Fruit fly (Drosophila melanogaster) whole organism, embryonic: ENCODE results near the gene CG15012.

ENCODE experiments used
- Adf1 ChIP-seq: fragments of 200-800 bp; sonication (Bioruptor generic); IDR thresholded peaks from 2 replicates; pipeline ENCODE4 v1.3.6; 2022; ENCODE audit warnings: missing biosample characterization, missing genetic modification characterization
- Blimp-1 ChIP-seq: fragments of 200-800 bp; sonication (Bioruptor generic); optimal IDR thresholded peaks from 3 replicates; lab custom pipeline; 2018; ENCODE audit warnings: missing biosample characterization, missing genetic modification characterization, mild to moderate bottlenecking, moderate library complexity, missing genetic modification reagents
- BtbVII ChIP-seq: fragments of 200-800 bp; sonication (Bioruptor generic); optimal IDR thresholded peaks from 3 replicates; lab custom pipeline; 2017; ENCODE audit warnings: missing biosample characterization, mild to moderate bottlenecking, missing genetic modification characterization
- CG10267 ChIP-seq: fragments of 200-800 bp; sonication (Bioruptor generic); optimal IDR thresholded peaks from 2 replicates; lab custom pipeline; 2018; ENCODE audit warnings: missing biosample characterization, mild to moderate bottlenecking, missing genetic modification characterization, moderate library complexity
- CG10321 ChIP-seq: fragments of 200-800 bp; sonication (Bioruptor generic); IDR thresholded peaks from 2 replicates; pipeline ENCODE4 v1.3.6; 2022; ENCODE audit warnings: missing biosample characterization, missing genetic modification characterization
- CG10366 ChIP-seq: fragments of 200-800 bp; sonication (Bioruptor generic); IDR thresholded peaks from 2 replicates; pipeline ENCODE4 v1.3.6; 2022; ENCODE audit warnings: missing biosample characterization, missing genetic modification characterization
- CG10654 ChIP-seq: fragments of 200-800 bp; sonication (Bioruptor generic); optimal IDR thresholded peaks from 2 replicates; lab custom pipeline; 2016; ENCODE audit warnings: missing biosample characterization, missing genetic modification characterization
- CG13296 ChIP-seq: fragments of 200-800 bp; sonication (Bioruptor generic); optimal IDR thresholded peaks from 3 replicates; lab custom pipeline; 2018; ENCODE audit warnings: missing biosample characterization, mild to moderate bottlenecking, missing genetic modification characterization
- CG13424 ChIP-seq: fragments of 200-800 bp; sonication (Bioruptor generic); optimal IDR thresholded peaks from 2 replicates; lab custom pipeline; 2019; ENCODE audit warnings: missing biosample characterization, mild to moderate bottlenecking, missing genetic modification characterization, moderate library complexity
- CG14965 ChIP-seq: fragments of 200-800 bp; sonication (Bioruptor generic); optimal IDR thresholded peaks from 2 replicates; lab custom pipeline; 2016; ENCODE audit warnings: missing biosample characterization, missing genetic modification characterization, borderline replicate concordance
- CG15696 ChIP-seq: fragments of 200-800 bp; sonication (Bioruptor generic); optimal IDR thresholded peaks from 2 replicates; lab custom pipeline; 2019; ENCODE audit warnings: missing biosample characterization, mild to moderate bottlenecking, missing genetic modification characterization, moderate library complexity
- CG17186 ChIP-seq: fragments of 200-800 bp; sonication (Bioruptor generic); optimal IDR thresholded peaks from 3 replicates; lab custom pipeline; 2017; ENCODE audit warnings: missing biosample characterization, missing genetic modification reagents, missing genetic modification characterization
- CG2202 ChIP-seq: fragments of 200-800 bp; sonication (Bioruptor generic); optimal IDR thresholded peaks from 2 replicates; lab custom pipeline; 2018; ENCODE audit warnings: missing biosample characterization, mild to moderate bottlenecking, missing genetic modification characterization
- CG2712 ChIP-seq: fragments of 200-800 bp; optimal IDR thresholded peaks from 3 replicates; lab custom pipeline; 2019; ENCODE audit warnings: missing biosample characterization, mild to moderate bottlenecking, missing genetic modification characterization, moderate library complexity
- CG33557 ChIP-seq: fragments of 200-800 bp; sonication (Bioruptor generic); optimal IDR thresholded peaks from 2 replicates; lab custom pipeline; 2019; ENCODE audit warnings: missing biosample characterization, mild to moderate bottlenecking, missing genetic modification characterization, moderate library complexity
- CG34224 ChIP-seq: fragments of 200-800 bp; sonication (Bioruptor generic); IDR thresholded peaks from 3 replicates; pipeline ENCODE4 v1.3.6; 2022; ENCODE audit warnings: missing biosample characterization, missing genetic modification characterization; ENCODE audit not compliant: partially characterized antibody
- CG3838 ChIP-seq: fragments of 200-800 bp; sonication (Bioruptor generic); optimal IDR thresholded peaks from 3 replicates; lab custom pipeline; 2016; ENCODE audit warnings: missing biosample characterization, missing genetic modification characterization
- CG4328 ChIP-seq: fragments of 200-800 bp; sonication (Bioruptor generic); optimal IDR thresholded peaks from 3 replicates; lab custom pipeline; 2017; ENCODE audit warnings: missing biosample characterization, missing genetic modification reagents, missing genetic modification characterization
- CG6272 ChIP-seq: fragments of 200-800 bp; sonication (Bioruptor generic); IDR thresholded peaks from 2 replicates; pipeline ENCODE4 v1.3.6; 2022; ENCODE audit warnings: missing biosample characterization, missing genetic modification characterization
- CG8290 ChIP-seq, 3 experiments: fragments of 200-800 bp; sonication (Bioruptor generic); optimal IDR thresholded peaks; 2 replicates each; lab custom pipeline; 2016 to 2019; ENCODE audit warnings: missing biosample characterization in 3 of 3, missing genetic modification characterization in 3 of 3, mild to moderate bottlenecking in 2 of 3, moderate library complexity in 1 of 3
- CG9437 ChIP-seq: fragments of 200-800 bp; sonication (Bioruptor generic); optimal IDR thresholded peaks from 2 replicates; lab custom pipeline; 2018; ENCODE audit warnings: missing biosample characterization, mild to moderate bottlenecking, missing genetic modification characterization
- Dbx ChIP-seq: fragments of 200-800 bp; sonication (Bioruptor generic); IDR thresholded peaks from 3 replicates; pipeline ENCODE4 v1.3.6; 2022; ENCODE audit warnings: missing biosample characterization, missing genetic modification characterization
- Dll ChIP-seq: fragments of 200-800 bp; sonication (Bioruptor generic); IDR thresholded peaks from 4 replicates; pipeline ENCODE4 v1.3.6; 2022; ENCODE audit warnings: missing biosample characterization, missing genetic modification characterization; ENCODE audit not compliant: partially characterized antibody
- Doc2 ChIP-seq: fragments of 200-800 bp; sonication (Bioruptor generic); IDR thresholded peaks from 2 replicates; pipeline ENCODE4 v1.3.6; 2022; ENCODE audit warnings: missing biosample characterization, missing genetic modification characterization
- Ets97D ChIP-seq: fragments of 200-800 bp; sonication (Bioruptor generic); optimal IDR thresholded peaks from 3 replicates; lab custom pipeline; 2016; ENCODE audit warnings: missing biosample characterization, missing genetic modification characterization
- MTF-1 ChIP-seq: fragments of 200-800 bp; sonication (Bioruptor generic); optimal IDR thresholded peaks from 2 replicates; lab custom pipeline; 2018; ENCODE audit warnings: missing biosample characterization, mild to moderate bottlenecking, missing genetic modification characterization, borderline replicate concordance
- Mes4 ChIP-seq: fragments of 200-800 bp; sonication (Bioruptor generic); optimal IDR thresholded peaks from 2 replicates; lab custom pipeline; 2016; ENCODE audit warnings: missing biosample characterization, missing genetic modification characterization
- NC2β ChIP-seq: fragments of 200-800 bp; sonication (Bioruptor generic); optimal IDR thresholded peaks from 2 replicates; lab custom pipeline; 2016; ENCODE audit warnings: missing biosample characterization, missing genetic modification characterization
- Nf-YC ChIP-seq: fragments of 200-800 bp; optimal IDR thresholded peaks from 3 replicates; lab custom pipeline; 2019; ENCODE audit warnings: missing biosample characterization, mild to moderate bottlenecking, missing genetic modification characterization, moderate library complexity
- abd-A ChIP-seq: fragments of 200-800 bp; sonication (Bioruptor generic); optimal IDR thresholded peaks from 3 replicates; lab custom pipeline; 2019; ENCODE audit warnings: missing biosample characterization, mild to moderate bottlenecking, missing genetic modification characterization, moderate library complexity
- ash1 ChIP-seq: fragments of 200-800 bp; sonication (Bioruptor generic); optimal IDR thresholded peaks from 2 replicates; lab custom pipeline; 2018; ENCODE audit warnings: missing biosample characterization, mild to moderate bottlenecking, missing genetic modification characterization
- az2 ChIP-seq: fragments of 200-800 bp; sonication (Bioruptor generic); optimal IDR thresholded peaks from 3 replicates; lab custom pipeline; 2016; ENCODE audit warnings: missing biosample characterization, missing genetic modification characterization
- crp ChIP-seq, 2 experiments: fragments of 200-800 bp; sonication (Bioruptor generic); optimal IDR thresholded peaks; 2 replicates in 1 of 2; 3 replicates in 1 of 2; lab custom pipeline; 2017; ENCODE audit warnings: missing biosample characterization in 2 of 2, missing genetic modification characterization in 2 of 2, mild to moderate bottlenecking in 1 of 2, moderate library complexity in 1 of 2
- da ChIP-seq: fragments of 200-800 bp; sonication (Bioruptor generic); optimal IDR thresholded peaks from 2 replicates; lab custom pipeline; 2016; ENCODE audit warnings: missing biosample characterization, missing genetic modification characterization
- eve ChIP-seq, 2 experiments: fragments of >200 bp; optimal IDR thresholded peaks; 2 replicates each; lab custom pipeline; 2017; ENCODE audit warnings: missing biosample characterization in 2 of 2, missing genetic modification characterization in 2 of 2
- ftz-f1 ChIP-seq: fragments of 200-800 bp; sonication (Bioruptor generic); optimal IDR thresholded peaks from 2 replicates; lab custom pipeline; 2016; ENCODE audit warnings: missing biosample characterization, missing genetic modification characterization
- gcm ChIP-seq: fragments of 200-800 bp; sonication (Bioruptor generic); optimal IDR thresholded peaks from 2 replicates; lab custom pipeline; 2019; ENCODE audit warnings: missing biosample characterization, mild to moderate bottlenecking, missing genetic modification characterization, moderate library complexity
- gcm2 ChIP-seq: fragments of 200-800 bp; sonication (Bioruptor generic); optimal IDR thresholded peaks from 2 replicates; lab custom pipeline; 2016; ENCODE audit warnings: missing biosample characterization, missing genetic modification characterization
- gsb ChIP-seq: fragments of 200-800 bp; sonication (Bioruptor generic); IDR thresholded peaks from 2 replicates; pipeline ENCODE4 v1.3.6; 2022; ENCODE audit warnings: missing biosample characterization, missing genetic modification characterization
- h ChIP-seq: fragments of >200 bp; optimal IDR thresholded peaks from 2 replicates; lab custom pipeline; 2017
- lbe ChIP-seq: fragments of 200-800 bp; sonication (Bioruptor generic); optimal IDR thresholded peaks from 2 replicates; lab custom pipeline; 2016; ENCODE audit warnings: missing biosample characterization, mild to moderate bottlenecking, missing genetic modification characterization
- onecut ChIP-seq: fragments of 200-800 bp; sonication (Bioruptor generic); IDR thresholded peaks from 2 replicates; pipeline ENCODE4 v1.3.6; 2022; ENCODE audit warnings: missing biosample characterization, missing genetic modification characterization
- sd ChIP-seq: fragments of 200-800 bp; sonication (Bioruptor generic); optimal IDR thresholded peaks from 3 replicates; lab custom pipeline; 2018; ENCODE audit warnings: missing biosample characterization, mild to moderate bottlenecking, missing genetic modification characterization, moderate library complexity
- sens-2 ChIP-seq: fragments of 200-800 bp; sonication (Bioruptor generic); IDR thresholded peaks from 2 replicates; pipeline ENCODE4 v1.3.6; 2022; ENCODE audit warnings: missing biosample characterization, missing genetic modification characterization
- sisA ChIP-seq: fragments of 200-800 bp; sonication (Bioruptor generic); IDR thresholded peaks from 2 replicates; pipeline ENCODE4 v1.3.6; 2022; ENCODE audit warnings: missing biosample characterization, missing genetic modification characterization
- stwl ChIP-seq: fragments of 200-800 bp; sonication (Bioruptor generic); optimal IDR thresholded peaks from 3 replicates; lab custom pipeline; 2018; ENCODE audit warnings: missing biosample characterization, mild to moderate bottlenecking, missing genetic modification characterization, moderate library complexity
- trh ChIP-seq: fragments of 200-800 bp; sonication (Bioruptor generic); optimal IDR thresholded peaks from 2 replicates; lab custom pipeline; 2016; ENCODE audit warnings: missing biosample characterization, missing genetic modification characterization
- vvl ChIP-seq: fragments of 200-800 bp; sonication (Bioruptor generic); IDR thresholded peaks from 2 replicates; pipeline ENCODE4 v1.3.6; 2022; ENCODE audit warnings: missing biosample characterization, missing genetic modification characterization
- zen ChIP-seq: fragments of 200-800 bp; sonication (Bioruptor generic); optimal IDR thresholded peaks from 3 replicates; lab custom pipeline; 2018; ENCODE audit warnings: missing biosample characterization, mild to moderate bottlenecking, missing genetic modification characterization, moderate library complexity
- zen2 ChIP-seq: fragments of 200-800 bp; sonication (Bioruptor generic); IDR thresholded peaks from 3 replicates; pipeline ENCODE4 v1.3.6; 2022; ENCODE audit warnings: missing biosample characterization, missing genetic modification characterization; ENCODE audit not compliant: partially characterized antibody

Gene CG15012

DNA sequence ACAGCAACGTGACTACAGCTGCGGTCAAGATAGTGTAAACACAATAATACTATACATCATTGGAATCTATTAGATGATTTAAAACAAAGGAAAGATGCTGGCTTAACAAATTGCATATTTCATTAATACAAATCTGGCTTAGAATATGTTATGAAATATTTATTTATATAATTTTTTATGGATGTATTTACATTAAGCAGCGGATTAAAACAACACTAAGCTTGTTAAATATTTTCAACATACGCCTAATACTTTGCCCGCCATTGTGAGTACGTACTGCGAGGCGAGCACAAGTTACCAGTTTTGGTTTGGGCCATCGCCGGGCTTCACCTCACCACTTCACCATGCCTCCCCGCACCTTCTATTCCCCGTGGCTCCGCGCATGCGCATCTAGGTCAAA, 22.1 kb downstream of the CG15012 start (continued):
- no peak for TF ChIP-seq zen2 (GFP tag; lab: Robert Waterston, UW)
- peak; percentile 52 for TF ChIP-seq CG10366 (GFP tag; lab: Robert Waterston, UW)
- no peak for TF ChIP-seq eve (GFP tag; optimal IDR thresholded peaks at IDR 0.05; lab: Kevin White, UChicago)
- TF ChIP-seq Doc2 (GFP tag; lab: Robert Waterston, UW): no peak
- TF ChIP-seq gcm2 (GFP tag; lab: Kevin White, UChicago): no peak
- no peak for TF ChIP-seq ftz-f1 (GFP tag; lab: Kevin White, UChicago)
- TF ChIP-seq sisA (GFP tag; lab: Robert Waterston, UW): no peak; the same call in 1 of the 2 replicates
- TF ChIP-seq az2 (GFP tag; lab: Kevin White, UChicago): peak; percentile 44
- peak; percentile 52 for TF ChIP-seq CG9437
- TF ChIP-seq crp (GFP tag; optimal IDR thresholded peaks at IDR 0.05; lab: Kevin White, UChicago): no peak
- TF ChIP-seq sens-2 (GFP tag; lab: Robert Waterston, UW): no peak
- no peak for TF ChIP-seq CG17186 (GFP tag; lab: Kevin White, UChicago)
- TF ChIP-seq Dll (GFP tag; lab: Robert Waterston, UW): no peak
- TF ChIP-seq vvl (GFP tag; lab: Robert Waterston, UW): peak; percentile 56; the same call in 1 of the 2 replicates
- TF ChIP-seq CG13424 (tag; lab: Kevin White, UChicago): peak; percentile 82
- TF ChIP-seq Blimp-1: peak; percentile 74
- peak; percentile 87 for TF ChIP-seq CG2712 (tag; lab: Kevin White, UChicago)
- TF ChIP-seq abd-A (tag; lab: Kevin White, UChicago): no peak
- no peak for TF ChIP-seq NC2β (GFP tag; lab: Kevin White, UChicago)
- TF ChIP-seq CG8290 (GFP tag; optimal IDR thresholded peaks at IDR 0.05; lab: Kevin White, UChicago): peak; percentile 11
- no peak for TF ChIP-seq CG8290 (tag; optimal IDR thresholded peaks at IDR 0.05; lab: Kevin White, UChicago)
- peak; percentile 73 for TF ChIP-seq BtbVII (GFP tag; lab: Kevin White, UChicago)
- TF ChIP-seq CG33557 (GFP tag; lab: Kevin White, UChicago): peak; percentile 69
- no peak for TF ChIP-seq CG3838 (GFP tag; lab: Kevin White, UChicago)
- peak; percentile 72 for TF ChIP-seq gcm (GFP tag; lab: Kevin White, UChicago)
- TF ChIP-seq CG6272 (GFP tag; lab: Robert Waterston, UW): no peak
- peak; percentile 75 for TF ChIP-seq lbe (GFP tag; lab: Kevin White, UChicago)
- peak; percentile 68 for TF ChIP-seq Nf-YC
- peak; percentile 38 for TF ChIP-seq CG15696 (tag; lab: Kevin White, UChicago)
- no peak for TF ChIP-seq ash1
- TF ChIP-seq CG14965 (GFP tag; lab: Kevin White, UChicago): no peak
- no peak for TF ChIP-seq da
- TF ChIP-seq CG13296 (GFP tag; lab: Kevin White, UChicago): peak; percentile 74
- TF ChIP-seq Dbx: 0 out of 3 replicates have a peak, but pooled peaks have one; percentile 25
- TF ChIP-seq CG10654 (GFP tag; lab: Kevin White, UChicago): peak; percentile 50
- no peak for TF ChIP-seq onecut (GFP tag; lab: Robert Waterston, UW)
- peak; percentile 76 for TF ChIP-seq CG10267 (tag; lab: Kevin White, UChicago)
- 0 out of 2 replicates have a peak, but pooled peaks have one; percentile 17 for TF ChIP-seq CG10321 (GFP tag; lab: Robert Waterston, UW)
- peak; percentile 33 for TF ChIP-seq sd (tag; lab: Kevin White, UChicago)
- peak; percentile 15 for TF ChIP-seq MTF-1 (GFP tag; lab: Kevin White, UChicago)
- TF ChIP-seq CG4328 (GFP tag; lab: Kevin White, UChicago): peak; percentile 44
- no peak for TF ChIP-seq CG34224
- no peak for TF ChIP-seq Mes4 (GFP tag; lab: Kevin White, UChicago)
- TF ChIP-seq Ets97D (GFP tag; lab: Kevin White, UChicago): no peak
- peak; percentile 41; the same call in 1 of the 2 replicates for TF ChIP-seq gsb
- no peak for TF ChIP-seq stwl (tag; lab: Kevin White, UChicago)
- no peak for TF ChIP-seq trh (GFP tag; lab: Kevin White, UChicago)
- TF ChIP-seq CG2202: peak; percentile 52
- no peak for TF ChIP-seq Adf1 (GFP tag; lab: Robert Waterston, UW)
- TF ChIP-seq h (lab: Kevin White, UChicago): no peak
- no peak for TF ChIP-seq zen (tag; lab: Kevin White, UChicago)
